Fruit fly (Drosophila melanogaster) whole organism, embryonic: Measurements from ENCODE around the gene Srg3.
A peak's percentile ranks its signal among the peaks of the same experiment; 100 is the strongest.

Source experiments
- CG10209 ChIP-seq: fragments of 200-800 bp; sonication (Bioruptor generic); optimal IDR thresholded peaks from 3 replicates; lab custom pipeline; 2017; ENCODE audit warnings: missing biosample characterization, mild to moderate bottlenecking, missing genetic modification characterization, missing genetic modification reagents
- CG10565 ChIP-seq: fragments of 200-800 bp; sonication (Bioruptor generic); optimal IDR thresholded peaks from 3 replicates; lab custom pipeline; 2016; ENCODE audit warnings: missing biosample characterization, mild to moderate bottlenecking, missing genetic modification characterization
- CG12744 ChIP-seq: fragments of 200-800 bp; sonication (Bioruptor generic); optimal IDR thresholded peaks from 2 replicates; lab custom pipeline; 2016; ENCODE audit warnings: missing biosample characterization, missing genetic modification characterization
- CG13775 ChIP-seq: fragments of 200-800 bp; sonication (Bioruptor generic); optimal IDR thresholded peaks from 3 replicates; lab custom pipeline; 2017; ENCODE audit warnings: missing biosample characterization, mild to moderate bottlenecking, missing genetic modification characterization
- CG14050 ChIP-seq: fragments of 200-800 bp; sonication (Bioruptor generic); IDR thresholded peaks from 3 replicates; pipeline ENCODE4 v1.3.6; 2022; ENCODE audit warnings: missing biosample characterization, missing genetic modification characterization
- CG14710 ChIP-seq: fragments of 200-800 bp; sonication (Bioruptor generic); optimal IDR thresholded peaks from 3 replicates; lab custom pipeline; 2019; ENCODE audit warnings: missing biosample characterization, mild to moderate bottlenecking, missing genetic modification characterization, moderate library complexity
- CG1647 ChIP-seq: fragments of 200-800 bp; sonication (Bioruptor generic); optimal IDR thresholded peaks from 3 replicates; lab custom pipeline; 2016; ENCODE audit warnings: missing biosample characterization, missing genetic modification characterization
- CG16779 ChIP-seq: fragments of 200-800 bp; sonication (Bioruptor generic); IDR thresholded peaks from 2 replicates; pipeline ENCODE4 v1.3.6; 2022; ENCODE audit warnings: missing biosample characterization, missing genetic modification characterization
- CG16863 ChIP-seq: fragments of 200-800 bp; sonication (Bioruptor generic); optimal IDR thresholded peaks from 3 replicates; lab custom pipeline; 2016; ENCODE audit warnings: missing biosample characterization, missing genetic modification characterization
- CG17186 ChIP-seq: fragments of 200-800 bp; sonication (Bioruptor generic); optimal IDR thresholded peaks from 3 replicates; lab custom pipeline; 2017; ENCODE audit warnings: missing biosample characterization, missing genetic modification reagents, missing genetic modification characterization
- CG17385 ChIP-seq: fragments of 200-800 bp; sonication (Bioruptor generic); optimal IDR thresholded peaks from 3 replicates; lab custom pipeline; 2018; ENCODE audit warnings: missing biosample characterization, mild to moderate bottlenecking, missing genetic modification characterization
- CG2712 ChIP-seq: fragments of 200-800 bp; optimal IDR thresholded peaks from 3 replicates; lab custom pipeline; 2019; ENCODE audit warnings: missing biosample characterization, mild to moderate bottlenecking, missing genetic modification characterization, moderate library complexity
- CG30431 ChIP-seq: fragments of 200-800 bp; sonication (Bioruptor generic); optimal IDR thresholded peaks from 2 replicates; lab custom pipeline; 2017; ENCODE audit warnings: missing biosample characterization, missing genetic modification characterization
- CG34376 ChIP-seq: fragments of 200-800 bp; sonication (Bioruptor generic); optimal IDR thresholded peaks from 2 replicates; lab custom pipeline; 2018; ENCODE audit warnings: missing biosample characterization, mild to moderate bottlenecking, missing genetic modification characterization
- CG4282 ChIP-seq: fragments of 200-800 bp; sonication (Bioruptor generic); optimal IDR thresholded peaks from 2 replicates; lab custom pipeline; 2016; ENCODE audit warnings: missing biosample characterization, missing genetic modification characterization
- CG4404 ChIP-seq: fragments of 200-800 bp; sonication (Bioruptor generic); IDR thresholded peaks from 2 replicates; pipeline ENCODE4 v1.3.6; 2022; ENCODE audit warnings: missing biosample characterization, missing genetic modification characterization
- CG4854 ChIP-seq: fragments of 200-800 bp; sonication (Bioruptor generic); optimal IDR thresholded peaks from 2 replicates; lab custom pipeline; 2016; ENCODE audit warnings: missing biosample characterization, missing genetic modification characterization, inconsistent platforms
- CG5245 ChIP-seq: fragments of 200-800 bp; sonication (Bioruptor generic); optimal IDR thresholded peaks from 3 replicates; lab custom pipeline; 2016; ENCODE audit warnings: missing biosample characterization, missing genetic modification characterization
- CG6254 ChIP-seq: fragments of 200-800 bp; sonication (Bioruptor generic); optimal IDR thresholded peaks from 3 replicates; lab custom pipeline; 2017; ENCODE audit warnings: mild to moderate bottlenecking, missing biosample characterization, missing genetic modification reagents, missing genetic modification characterization
- CG7556 ChIP-seq: fragments of 200-800 bp; sonication (Bioruptor generic); optimal IDR thresholded peaks from 2 replicates; lab custom pipeline; 2017; ENCODE audit warnings: missing biosample characterization, mild to moderate bottlenecking, missing genetic modification characterization
- CkIIα-i1 ChIP-seq: fragments of 200-800 bp; sonication (Bioruptor generic); IDR thresholded peaks from 2 replicates; pipeline ENCODE4 v1.3.6; 2022; ENCODE audit warnings: missing biosample characterization, missing genetic modification characterization
- Ets97D ChIP-seq: fragments of 200-800 bp; sonication (Bioruptor generic); optimal IDR thresholded peaks from 3 replicates; lab custom pipeline; 2016; ENCODE audit warnings: missing biosample characterization, missing genetic modification characterization
- GATAe ChIP-seq: fragments of 200-800 bp; sonication (Bioruptor generic); conservative IDR thresholded peaks from 2 replicates; pipeline ENCODE4 v1.3.6; 2022; ENCODE audit warnings: missing biosample characterization, missing genetic modification characterization
- Gsc ChIP-seq: fragments of 200-800 bp; sonication (Bioruptor generic); IDR thresholded peaks from 2 replicates; pipeline ENCODE4 v1.3.6; 2022; ENCODE audit warnings: missing biosample characterization, missing genetic modification characterization
- Lhr ChIP-seq: fragments of 200-800 bp; sonication (Bioruptor generic); optimal IDR thresholded peaks from 3 replicates; lab custom pipeline; 2017; ENCODE audit warnings: mild to moderate bottlenecking, missing biosample characterization, missing genetic modification reagents, missing genetic modification characterization
- Lpt ChIP-seq: fragments of >200 bp; optimal IDR thresholded peaks from 2 replicates; lab custom pipeline; 2018; ENCODE audit warnings: missing biosample characterization, missing genetic modification characterization
- MBD-R2 ChIP-seq: fragments of 200-800 bp; sonication (Bioruptor generic); IDR thresholded peaks from 2 replicates; pipeline ENCODE4 v1.3.6; 2022; ENCODE audit warnings: missing biosample characterization, missing genetic modification characterization
- Neu2 ChIP-seq: fragments of 200-800 bp; sonication (Bioruptor generic); optimal IDR thresholded peaks from 3 replicates; lab custom pipeline; 2016; ENCODE audit warnings: missing biosample characterization, missing genetic modification characterization, borderline replicate concordance
- PHDP ChIP-seq: fragments of 200-800 bp; sonication (Bioruptor generic); optimal IDR thresholded peaks from 3 replicates; lab custom pipeline; 2018; ENCODE audit warnings: missing biosample characterization, mild to moderate bottlenecking, missing genetic modification characterization, moderate library complexity
- Rx ChIP-seq: fragments of 200-800 bp; sonication (Bioruptor generic); IDR thresholded peaks from 2 replicates; pipeline ENCODE4 v1.3.6; 2022; ENCODE audit warnings: missing biosample characterization, missing genetic modification characterization
- Side ChIP-seq: fragments of 200-800 bp; sonication (Bioruptor generic); optimal IDR thresholded peaks from 2 replicates; lab custom pipeline; 2016; ENCODE audit warnings: missing biosample characterization, missing genetic modification characterization
- Sry-δ ChIP-seq: fragments of 200-800 bp; sonication (Bioruptor generic); optimal IDR thresholded peaks from 2 replicates; lab custom pipeline; 2016; ENCODE audit warnings: missing biosample characterization, missing genetic modification characterization
- Tbp ChIP-seq: fragments of >200 bp; optimal IDR thresholded peaks from 2 replicates; lab custom pipeline; 2018; ENCODE audit warnings: missing biosample characterization, missing genetic modification characterization
- Xrp1 ChIP-seq: fragments of 200-800 bp; sonication (Bioruptor generic); IDR thresholded peaks from 2 replicates; pipeline ENCODE4 v1.3.6; 2022; ENCODE audit warnings: missing biosample characterization, missing genetic modification characterization
- bbx ChIP-seq: fragments of 200-800 bp; sonication (Bioruptor generic); IDR thresholded peaks from 2 replicates; pipeline ENCODE4 v1.3.6; 2022; ENCODE audit warnings: missing biosample characterization, missing genetic modification characterization; ENCODE audit not compliant: partially characterized antibody
- bcd ChIP-seq: fragments of 200-800 bp; sonication (Bioruptor generic); optimal IDR thresholded peaks from 2 replicates; lab custom pipeline; 2017; ENCODE audit warnings: missing biosample characterization, mild to moderate bottlenecking, missing genetic modification characterization
- bigmax ChIP-seq: fragments of 200-800 bp; sonication (Bioruptor generic); optimal IDR thresholded peaks from 2 replicates; lab custom pipeline; 2018; ENCODE audit warnings: missing biosample characterization, mild to moderate bottlenecking, missing genetic modification characterization
- chm ChIP-seq: fragments of 200-800 bp; sonication (Bioruptor generic); IDR thresholded peaks from 2 replicates; pipeline ENCODE4 v1.3.6; 2022; ENCODE audit warnings: missing biosample characterization, missing genetic modification characterization
- crc ChIP-seq: fragments of 200-800 bp; sonication (Bioruptor generic); optimal IDR thresholded peaks from 2 replicates; lab custom pipeline; 2016; ENCODE audit warnings: missing biosample characterization, missing genetic modification characterization
- dpn ChIP-seq, 2 experiments: fragments of 200-800 bp; sonication (Bioruptor generic); optimal IDR thresholded peaks; 3 replicates each; lab custom pipeline; 2016; ENCODE audit warnings: missing biosample characterization in 2 of 2, missing genetic modification characterization in 2 of 2
- gcm2 ChIP-seq: fragments of 200-800 bp; sonication (Bioruptor generic); optimal IDR thresholded peaks from 2 replicates; lab custom pipeline; 2016; ENCODE audit warnings: missing biosample characterization, missing genetic modification characterization
- gem ChIP-seq: fragments of 200-800 bp; sonication (Bioruptor generic); optimal IDR thresholded peaks from 2 replicates; lab custom pipeline; 2019; ENCODE audit warnings: missing biosample characterization, mild to moderate bottlenecking, missing genetic modification characterization, moderate library complexity
- gfzf ChIP-seq: fragments of 200-800 bp; sonication (Bioruptor generic); optimal IDR thresholded peaks from 2 replicates; lab custom pipeline; 2016; ENCODE audit warnings: missing biosample characterization, mild to moderate bottlenecking, missing genetic modification characterization, moderate library complexity
- gro ChIP-seq: fragments of 200-800 bp; sonication (Bioruptor generic); optimal IDR thresholded peaks from 2 replicates; lab custom pipeline; 2016; ENCODE audit warnings: missing biosample characterization, missing genetic modification characterization
- jing ChIP-seq: fragments of 200-800 bp; sonication (Bioruptor generic); optimal IDR thresholded peaks from 2 replicates; lab custom pipeline; 2018; ENCODE audit warnings: missing biosample characterization, mild to moderate bottlenecking, missing genetic modification characterization
- luna ChIP-seq: fragments of 200-800 bp; sonication (Bioruptor generic); optimal IDR thresholded peaks from 2 replicates; lab custom pipeline; 2016; ENCODE audit warnings: missing biosample characterization, missing genetic modification characterization
- prd ChIP-seq, 3 experiments: fragments of >200 bp in 2 of 3; fragments of 200-800 bp in 1 of 3; sonication (Bioruptor generic) in 1 of 3; optimal IDR thresholded peaks in 2 of 3; IDR thresholded peaks in 1 of 3; 2 replicates in 2 of 3; 3 replicates in 1 of 3; pipeline versions ENCODE4 v1.3.6 to Lab custom; 2017 to 2022; ENCODE audit warnings: missing biosample characterization in 1 of 3, missing genetic modification characterization in 1 of 3
- sug ChIP-seq: fragments of 200-800 bp; optimal IDR thresholded peaks from 2 replicates; lab custom pipeline; 2019; ENCODE audit warnings: missing biosample characterization, mild to moderate bottlenecking, missing genetic modification characterization, moderate library complexity
- zf30C ChIP-seq: fragments of 200-800 bp; sonication (Bioruptor generic); optimal IDR thresholded peaks from 3 replicates; lab custom pipeline; 2018; ENCODE audit warnings: missing biosample characterization, mild to moderate bottlenecking, missing genetic modification characterization

Srg3 gene

DNA sequence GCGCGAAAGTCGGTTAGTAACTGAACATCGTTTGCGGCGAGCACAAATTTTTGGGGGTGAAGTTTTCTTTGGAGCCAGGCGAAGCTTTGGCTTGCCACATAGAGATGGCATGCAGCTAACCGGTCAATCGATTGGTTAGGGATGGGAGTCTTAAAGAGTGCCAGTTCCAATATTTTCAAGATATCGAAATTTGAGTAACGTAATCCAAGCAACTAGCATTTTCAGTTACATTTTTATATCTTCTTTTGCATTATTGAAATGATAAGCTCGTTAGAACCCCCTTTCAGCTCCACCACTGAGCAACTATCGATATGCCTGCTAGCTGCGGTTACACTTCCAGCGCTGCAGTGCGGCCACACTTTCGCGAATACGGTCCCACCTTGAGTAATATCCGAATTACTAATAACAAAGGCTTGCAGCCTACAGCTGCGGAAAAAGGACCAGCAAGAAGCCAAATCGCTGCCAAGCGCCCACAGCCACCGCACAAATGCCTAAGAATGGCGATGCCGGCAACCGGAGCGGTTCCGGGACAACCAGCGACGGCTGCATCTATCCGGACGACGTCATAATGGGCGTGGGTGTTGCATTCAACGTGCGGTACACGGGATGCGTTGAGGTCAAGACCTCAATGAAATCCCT lies 16.3 kb upstream of the Srg3 start, which contains the start of the genes Atat and Shc (continued):
- TF ChIP-seq CG2712 (tag; lab: Kevin White, UChicago) (peak; percentile 98), prd (optimal IDR thresholded peaks at IDR 0.05; lab: Kevin White, UChicago) (no peak), prd (GFP tag; IDR thresholded peaks at IDR 0.05; lab: Robert Waterston, UW) (peak; percentile 100), CG14050 (GFP tag; lab: Robert Waterston, UW) (peak; percentile 99), CG16779 (GFP tag; lab: Robert Waterston, UW) (peak; percentile 98), CG12744 (GFP tag; lab: Kevin White, UChicago) (peak; percentile 99), CG17186 (GFP tag; lab: Kevin White, UChicago) (peak; percentile 95), zf30C (peak; percentile 37), Gsc (GFP tag; lab: Robert Waterston, UW) (peak; percentile 99), CG5245 (peak; percentile 99), Neu2 (peak; percentile 97), CG1647 (GFP tag; lab: Kevin White, UChicago) (peak; percentile 99), Side (peak; percentile 99), CG10565 (GFP tag; lab: Kevin White, UChicago) (peak; percentile 97), CG17385 (GFP tag; lab: Kevin White, UChicago) (peak; percentile 95), MBD-R2 (GFP tag; lab: Robert Waterston, UW) (peak; percentile 100), chm (GFP tag; lab: Robert Waterston, UW) (peak; percentile 99), dpn (GFP tag; optimal IDR thresholded peaks at IDR 0.05; lab: Kevin White, UChicago) (peak; percentile 100), Ets97D (GFP tag; lab: Kevin White, UChicago) (peak; percentile 97), gro (GFP tag; lab: Kevin White, UChicago) (peak; percentile 99), sug (tag; lab: Kevin White, UChicago) (peak; percentile 98), gcm2 (GFP tag; lab: Kevin White, UChicago) (peak; percentile 97), CG14710 (tag; lab: Kevin White, UChicago) (peak; percentile 97), CG7556 (GFP tag; lab: Kevin White, UChicago) (peak; percentile 96), Rx (GFP tag; lab: Robert Waterston, UW) (peak; percentile 99), GATAe (GFP tag; lab: Robert Waterston, UW) (peak; percentile 98), gfzf (GFP tag; lab: Kevin White, UChicago) (peak; percentile 89), CG13775 (GFP tag; lab: Kevin White, UChicago) (peak; percentile 99), CG34376 (peak; percentile 99), Sry-δ (peak; percentile 100), CG30431 (peak; percentile 100), CG6254 (GFP tag; lab: Kevin White, UChicago) (peak; percentile 90), CG10209 (peak; percentile 99), Tbp (GFP tag; lab: Kevin White, UChicago) (no peak), Lhr (GFP tag; lab: Kevin White, UChicago) (peak; percentile 98), crc (GFP tag; lab: Kevin White, UChicago) (peak; percentile 98), CG16863 (peak; percentile 99), CG4282 (GFP tag; lab: Kevin White, UChicago) (peak; percentile 100), bbx (peak; percentile 71; the same call in 1 of the 2 replicates), CkIIα-i1 (GFP tag; lab: Robert Waterston, UW) (peak; percentile 97), luna (GFP tag; lab: Kevin White, UChicago) (peak; percentile 99), CG4404 (peak; percentile 100), PHDP (tag; lab: Kevin White, UChicago) (peak; percentile 98), gem (peak; percentile 99), jing (GFP tag; lab: Kevin White, UChicago) (peak; percentile 99), CG4854 (GFP tag; lab: Kevin White, UChicago) (peak; percentile 98), bcd (GFP tag; lab: Kevin White, UChicago) (peak; percentile 99), bigmax (peak; percentile 72), Lpt (GFP tag; lab: Kevin White, UChicago) (no peak), Xrp1 (GFP tag; lab: Robert Waterston, UW) (peak; percentile 99)
